Fruit fly (Drosophila melanogaster): ENCODE data around the gene Cmpk.

Cmpk gene

dm6 chr3R:26056381-26056780 is 1.1 kb upstream of the Cmpk start, which contains the start of the genes Sld5 and CG14543:
Gene Sld5, minus strand, starts transcription at chr3R:26056547.
Gene CG14543, plus strand, starts transcription at chr3R:26056630.
- no peak for TF ChIP-seq sens-2 (GFP tag; IDR thresholded peaks at IDR 0.05)
- no peak for TF ChIP-seq klu (GFP tag; IDR thresholded peaks at IDR 0.05)
- no peak for TF ChIP-seq Doc3 (GFP tag; IDR thresholded peaks at IDR 0.05; ENCODE audit: partially characterized antibody)
- no peak for TF ChIP-seq Atf6 (GFP tag; IDR thresholded peaks at IDR 0.05)
- TF ChIP-seq Sin3A (optimal IDR thresholded peaks at IDR 0.05) = peak; percentile 16
- no peak for TF ChIP-seq Kr (GFP tag; optimal IDR thresholded peaks at IDR 0.05)
- no peak for TF ChIP-seq sens (GFP tag)
- no peak for TF ChIP-seq Hey (tag; optimal IDR thresholded peaks at IDR 0.05)
- no peak for TF ChIP-seq CrebB (tag; optimal IDR thresholded peaks at IDR 0.05)
- TF ChIP-seq CG14860 (GFP tag; IDR thresholded peaks at IDR 0.05; ENCODE audit: partially characterized antibody) = no peak
- TF ChIP-seq CG30403 (GFP tag; optimal IDR thresholded peaks at IDR 0.05) = no peak
- no peak for TF ChIP-seq CG11560 (tag; IDR thresholded peaks at IDR 0.05)
- TF ChIP-seq CG18476 (GFP tag; optimal IDR thresholded peaks at IDR 0.05) = no peak
- no peak for TF ChIP-seq usp (GFP tag; optimal IDR thresholded peaks at IDR 0.05)
- peak; percentile 69 for TF ChIP-seq stwl (tag; optimal IDR thresholded peaks at IDR 0.05)
- peak; percentile 78 for TF ChIP-seq E2f2 (GFP tag; IDR thresholded peaks at IDR 0.05)
- no peak for TF ChIP-seq CG9817 (tag; optimal IDR thresholded peaks at IDR 0.05)
- no peak for TF ChIP-seq tgo (GFP tag; IDR thresholded peaks at IDR 0.05)
- no peak for TF ChIP-seq hth (optimal IDR thresholded peaks at IDR 0.05)
- TF ChIP-seq ATbp (GFP tag; optimal IDR thresholded peaks at IDR 0.05) = no peak
- TF ChIP-seq twi (tag; optimal IDR thresholded peaks at IDR 0.05) = no peak
- TF ChIP-seq Sry-δ (GFP tag; optimal IDR thresholded peaks at IDR 0.05) = peak; percentile 40
- TF ChIP-seq Bgb (GFP tag; IDR thresholded peaks at IDR 0.05; ENCODE audit: partially characterized antibody) = peak; percentile 36; the same call in 1 of the 2 replicates
- TF ChIP-seq Med (GFP tag) = peak; percentile 84
- no peak for TF ChIP-seq CG8944 (GFP tag; optimal IDR thresholded peaks at IDR 0.05)
- TF ChIP-seq Myb (GFP tag; optimal IDR thresholded peaks at IDR 0.05) = peak; percentile 64
- TF ChIP-seq CG15514 (GFP tag; optimal IDR thresholded peaks at IDR 0.05) = no peak
- no peak for TF ChIP-seq MTF-1 (GFP tag; optimal IDR thresholded peaks at IDR 0.05; ENCODE audit: borderline replicate concordance)
- peak; percentile 1 for TF ChIP-seq HLH54F (GFP tag; optimal IDR thresholded peaks at IDR 0.05)
- 0 out of 3 replicates have a peak, but pooled peaks have one; percentile 34 for TF ChIP-seq ken (GFP tag; IDR thresholded peaks at IDR 0.05)
- no peak for TF ChIP-seq Trl (optimal IDR thresholded peaks at IDR 0.05)
- peak; percentile 30 for TF ChIP-seq Trl (GFP tag; optimal IDR thresholded peaks at IDR 0.05)
- TF ChIP-seq onecut (GFP tag; IDR thresholded peaks at IDR 0.05) = no peak
- TF ChIP-seq tin (GFP tag; optimal IDR thresholded peaks at IDR 0.05) = peak; percentile 1
- TF ChIP-seq Mrtf (GFP tag; IDR thresholded peaks at IDR 0.05) = no peak
- peak; percentile 38 for TF ChIP-seq HmgZ (tag; optimal IDR thresholded peaks at IDR 0.05)
- no peak for TF ChIP-seq schlank (tag; optimal IDR thresholded peaks at IDR 0.05)
- TF ChIP-seq CG17328 (GFP tag; IDR thresholded peaks at IDR 0.05) = no peak
- peak in 1 of 2 experiments; percentile 77 for TF ChIP-seq crp (GFP tag; optimal IDR thresholded peaks at IDR 0.05)
- no peak for TF ChIP-seq sr (GFP tag; IDR thresholded peaks at IDR 0.05)
- TF ChIP-seq CG9932 (GFP tag; IDR thresholded peaks at IDR 0.05) = peak; percentile 37; the same call in 1 of the 2 replicates
- TF ChIP-seq CG18764 (GFP tag; optimal IDR thresholded peaks at IDR 0.05) = no peak
- no peak for TF ChIP-seq CG4360 (GFP tag; IDR thresholded peaks at IDR 0.05)
- TF ChIP-seq gsb-n (tag; optimal IDR thresholded peaks at IDR 0.05) = no peak
- TF ChIP-seq Aef1 (GFP tag; IDR thresholded peaks at IDR 0.05) = no peak
- TF ChIP-seq CG3847 (GFP tag; IDR thresholded peaks at IDR 0.05) = 0 out of 2 replicates have a peak, but pooled peaks have one; percentile 17
- peak; percentile 90 for TF ChIP-seq Ets65A (GFP tag)
- no peak for TF ChIP-seq Gsc (GFP tag; IDR thresholded peaks at IDR 0.05)
- no peak for TF ChIP-seq Drgx (GFP tag; IDR thresholded peaks at IDR 0.05)
- TF ChIP-seq lov (optimal IDR thresholded peaks at IDR 0.05) = no peak
- TF ChIP-seq lov (GFP tag; IDR thresholded peaks at IDR 0.05) = 0 out of 3 replicates have a peak, but pooled peaks have one; percentile 30
- TF ChIP-seq Fer1 (GFP tag; optimal IDR thresholded peaks at IDR 0.05) = no peak
- TF ChIP-seq YL-1 (GFP tag; optimal IDR thresholded peaks at IDR 0.05) = peak; percentile 45
- no peak for TF ChIP-seq Dip2 (GFP tag; IDR thresholded peaks at IDR 0.05)

All from whole organism, embryonic.